Fruit fly (Drosophila melanogaster) whole organism, adult: ENCODE results near the gene Pxd.
A peak's percentile ranks its signal among the peaks of the same experiment; 100 is the strongest.

Experiments
- CG14711 ChIP-seq: fragments of 200-800 bp; sonication (Bioruptor generic); optimal IDR thresholded peaks from 2 replicates; lab custom pipeline; 2018; ENCODE audit warnings: missing biosample characterization, mild to moderate bottlenecking, missing genetic modification characterization, moderate library complexity
- CG1620 ChIP-seq: fragments of 200-800 bp; sonication (Bioruptor generic); optimal IDR thresholded peaks from 2 replicates; lab custom pipeline; 2016; ENCODE audit warnings: missing biosample characterization, missing genetic modification characterization
- CG33017 ChIP-seq: fragments of 200-800 bp; sonication (Bioruptor generic); optimal IDR thresholded peaks from 2 replicates; lab custom pipeline; 2018; ENCODE audit warnings: missing biosample characterization, mild to moderate bottlenecking, missing genetic modification characterization, moderate library complexity
- CG7045 ChIP-seq: fragments of 200-800 bp; sonication (Bioruptor generic); optimal IDR thresholded peaks from 2 replicates; lab custom pipeline; 2017; ENCODE audit warnings: missing biosample characterization, mild to moderate bottlenecking, missing genetic modification characterization
- CG7101 ChIP-seq: fragments of 200-800 bp; sonication (Bioruptor generic); optimal IDR thresholded peaks from 2 replicates; lab custom pipeline; 2018; ENCODE audit warnings: missing biosample characterization, mild to moderate bottlenecking, missing genetic modification characterization, moderate library complexity
- Clk ChIP-seq: fragments of 200-800 bp; sonication (Bioruptor generic); optimal IDR thresholded peaks from 2 replicates; lab custom pipeline; 2017; ENCODE audit warnings: missing biosample characterization, missing genetic modification characterization
- Crg-1 ChIP-seq: fragments of 200-800 bp; sonication (Bioruptor generic); optimal IDR thresholded peaks from 2 replicates; lab custom pipeline; 2016; ENCODE audit warnings: missing biosample characterization, missing genetic modification characterization
- Hr96 ChIP-seq: fragments of 200-800 bp; sonication (Bioruptor generic); optimal IDR thresholded peaks from 2 replicates; lab custom pipeline; 2016; ENCODE audit warnings: missing biosample characterization, missing genetic modification characterization
- bab1 ChIP-seq: fragments of 200-800 bp; sonication (Bioruptor generic); optimal IDR thresholded peaks from 3 replicates; lab custom pipeline; 2019; ENCODE audit warnings: missing biosample characterization, mild to moderate bottlenecking, missing genetic modification characterization, moderate library complexity
- cic ChIP-seq: fragments of 200-800 bp; sonication (Bioruptor generic); optimal IDR thresholded peaks from 2 replicates; lab custom pipeline; 2017; ENCODE audit warnings: missing biosample characterization, mild to moderate bottlenecking, missing genetic modification characterization, moderate library complexity
- kay ChIP-seq: fragments of 200-800 bp; sonication (Bioruptor generic); peaks from one replicate; lab custom pipeline; 2016; ENCODE audit warnings: missing biosample characterization, missing genetic modification characterization, borderline replicate concordance
- ovo ChIP-seq: fragments of 200-800 bp; sonication (Bioruptor generic); optimal IDR thresholded peaks from 2 replicates; lab custom pipeline; 2016; ENCODE audit warnings: missing biosample characterization, missing genetic modification characterization
- tj ChIP-seq: fragments of 200-800 bp; sonication (Bioruptor generic); optimal IDR thresholded peaks from 3 replicates; lab custom pipeline; 2017; ENCODE audit warnings: missing biosample characterization, mild to moderate bottlenecking, missing genetic modification characterization, moderate library complexity
- toe ChIP-seq: fragments of 200-800 bp; sonication (Bioruptor generic); optimal IDR thresholded peaks from 2 replicates; lab custom pipeline; 2016; ENCODE audit warnings: missing biosample characterization, missing genetic modification characterization

- peak; percentile 46 for TF ChIP-seq CG7045 (GFP tag; lab: Kevin White, UChicago)
- TF ChIP-seq Crg-1 (GFP tag; lab: Kevin White, UChicago): no peak
- TF ChIP-seq CG7101 (tag; lab: Kevin White, UChicago): peak; percentile 25
- peak; percentile 12 for TF ChIP-seq toe
- TF ChIP-seq Clk: no peak
- TF ChIP-seq Hr96 (GFP tag; lab: Kevin White, UChicago): peak; percentile 42
- TF ChIP-seq CG1620 (GFP tag; lab: Kevin White, UChicago): no peak
- no peak for TF ChIP-seq CG33017 (tag; lab: Kevin White, UChicago)
- TF ChIP-seq CG14711 (tag; lab: Kevin White, UChicago): no peak
- TF ChIP-seq cic (GFP tag; lab: Kevin White, UChicago): no peak
- no peak for TF ChIP-seq tj (GFP tag; lab: Kevin White, UChicago)
- TF ChIP-seq ovo (GFP tag; lab: Kevin White, UChicago): no peak
- no peak for TF ChIP-seq bab1 (GFP tag; lab: Kevin White, UChicago)
- peak; percentile 68 for TF ChIP-seq kay (GFP tag; lab: Kevin White, UChicago)
Observed at dm6 chr3R:17060244-17060664, 45.9 kb downstream of the Pxd start.
